Fruit fly (Drosophila melanogaster) whole organism, embryonic: ENCODE data around the gene Dhod.
A peak's percentile ranks its signal among the peaks of the same experiment; 100 is the strongest.

Experiments used
- Blimp-1 ChIP-seq: fragments of 200-800 bp; sonication (Bioruptor generic); optimal IDR thresholded peaks from 3 replicates; lab custom pipeline; 2018; ENCODE audit warnings: missing biosample characterization, missing genetic modification characterization, mild to moderate bottlenecking, moderate library complexity, missing genetic modification reagents
- CG10431 ChIP-seq: fragments of 200-800 bp; sonication (Bioruptor generic); optimal IDR thresholded peaks from 3 replicates; lab custom pipeline; 2018; ENCODE audit warnings: missing biosample characterization, mild to moderate bottlenecking, missing genetic modification characterization
- CG10462 ChIP-seq: fragments of 200-800 bp; sonication (Bioruptor generic); optimal IDR thresholded peaks from 2 replicates; lab custom pipeline; 2016; ENCODE audit warnings: missing biosample characterization, missing genetic modification characterization
- CG12155 ChIP-seq: fragments of 200-800 bp; sonication (Bioruptor generic); optimal IDR thresholded peaks from 3 replicates; lab custom pipeline; 2016; ENCODE audit warnings: missing biosample characterization, missing genetic modification characterization
- CG12236 ChIP-seq: fragments of 200-800 bp; sonication (Bioruptor generic); optimal IDR thresholded peaks from 2 replicates; lab custom pipeline; 2016; ENCODE audit warnings: missing biosample characterization, missing genetic modification characterization
- CG13287 ChIP-seq: fragments of 200-800 bp; sonication (Bioruptor generic); IDR thresholded peaks from 2 replicates; pipeline ENCODE4 v1.3.6; 2022; ENCODE audit warnings: missing biosample characterization, missing genetic modification characterization; ENCODE audit not compliant: partially characterized antibody
- CG15514 ChIP-seq: fragments of 200-800 bp; sonication (Bioruptor generic); optimal IDR thresholded peaks from 3 replicates; lab custom pipeline; 2017; ENCODE audit warnings: missing biosample characterization, missing genetic modification characterization, mild to moderate bottlenecking, moderate library complexity, missing genetic modification reagents
- CG18599 ChIP-seq: fragments of 200-800 bp; sonication (Bioruptor generic); optimal IDR thresholded peaks from 3 replicates; lab custom pipeline; 2017; ENCODE audit warnings: missing biosample characterization, missing genetic modification characterization, mild to moderate bottlenecking, moderate library complexity, missing genetic modification reagents
- CG2678 ChIP-seq: fragments of 200-800 bp; sonication (Bioruptor generic); optimal IDR thresholded peaks from 3 replicates; lab custom pipeline; 2019; ENCODE audit warnings: missing biosample characterization, mild to moderate bottlenecking, missing genetic modification characterization, moderate library complexity
- CG30020 ChIP-seq: fragments of 200-800 bp; optimal IDR thresholded peaks from 2 replicates; lab custom pipeline; 2019; ENCODE audit warnings: missing biosample characterization, mild to moderate bottlenecking, missing genetic modification characterization, moderate library complexity
- CG42726 ChIP-seq: fragments of 200-800 bp; sonication (Bioruptor generic); IDR thresholded peaks from 2 replicates; pipeline ENCODE4 v1.3.6; 2022; ENCODE audit warnings: missing biosample characterization, missing genetic modification characterization; ENCODE audit not compliant: partially characterized antibody
- CG4707 ChIP-seq: fragments of 200-800 bp; sonication (Bioruptor generic); optimal IDR thresholded peaks from 2 replicates; lab custom pipeline; 2018; ENCODE audit warnings: missing biosample characterization, mild to moderate bottlenecking, missing genetic modification characterization, moderate library complexity
- CG4820 ChIP-seq: fragments of 200-800 bp; sonication (Bioruptor generic); optimal IDR thresholded peaks from 3 replicates; lab custom pipeline; 2016; ENCODE audit warnings: missing biosample characterization, missing genetic modification characterization
- CG7745 ChIP-seq: fragments of 200-800 bp; sonication (Bioruptor generic); optimal IDR thresholded peaks from 2 replicates; lab custom pipeline; 2018; ENCODE audit warnings: missing biosample characterization, mild to moderate bottlenecking, missing genetic modification characterization, moderate library complexity
- CG7786 ChIP-seq: fragments of 200-800 bp; sonication (Bioruptor generic); optimal IDR thresholded peaks from 2 replicates; lab custom pipeline; 2016; ENCODE audit warnings: missing biosample characterization, missing genetic modification characterization
- CG7987 ChIP-seq: fragments of 200-800 bp; sonication (Bioruptor generic); optimal IDR thresholded peaks from 2 replicates; lab custom pipeline; 2018; ENCODE audit warnings: missing biosample characterization, mild to moderate bottlenecking, missing genetic modification characterization, moderate library complexity
- CG8388 ChIP-seq: fragments of 200-800 bp; sonication (Bioruptor generic); optimal IDR thresholded peaks from 2 replicates; lab custom pipeline; 2019; ENCODE audit warnings: missing biosample characterization, mild to moderate bottlenecking, missing genetic modification characterization, moderate library complexity
- Dip2 ChIP-seq: fragments of 200-800 bp; sonication (Bioruptor generic); IDR thresholded peaks from 2 replicates; pipeline ENCODE4 v1.3.6; 2022; ENCODE audit warnings: missing biosample characterization, missing genetic modification characterization
- Doc3 ChIP-seq: fragments of 200-800 bp; sonication (Bioruptor generic); IDR thresholded peaks from 3 replicates; pipeline ENCODE4 v1.3.6; 2022; ENCODE audit warnings: missing biosample characterization, missing genetic modification characterization; ENCODE audit not compliant: partially characterized antibody
- Dp ChIP-seq: fragments of 200-800 bp; sonication (Bioruptor generic); optimal IDR thresholded peaks from 2 replicates; lab custom pipeline; 2018; ENCODE audit warnings: missing biosample characterization, mild to moderate bottlenecking, missing genetic modification characterization, moderate library complexity
- Fer3 ChIP-seq: fragments of 200-800 bp; sonication (Bioruptor generic); optimal IDR thresholded peaks from 2 replicates; lab custom pipeline; 2018; ENCODE audit warnings: missing biosample characterization, mild to moderate bottlenecking, missing genetic modification characterization, moderate library complexity
- HmgZ ChIP-seq: fragments of 200-800 bp; sonication (Bioruptor generic); optimal IDR thresholded peaks from 2 replicates; lab custom pipeline; 2018; ENCODE audit warnings: missing biosample characterization, mild to moderate bottlenecking, missing genetic modification characterization
- MBD-R2 ChIP-seq: fragments of 200-800 bp; sonication (Bioruptor generic); IDR thresholded peaks from 2 replicates; pipeline ENCODE4 v1.3.6; 2022; ENCODE audit warnings: missing biosample characterization, missing genetic modification characterization
- MESR4 ChIP-seq: fragments of 200-800 bp; sonication (Bioruptor generic); optimal IDR thresholded peaks from 2 replicates; lab custom pipeline; 2018; ENCODE audit warnings: missing biosample characterization, mild to moderate bottlenecking, missing genetic modification characterization, moderate library complexity
- Mrtf ChIP-seq: fragments of 200-800 bp; sonication (Bioruptor generic); IDR thresholded peaks from 3 replicates; pipeline ENCODE4 v1.3.6; 2022; ENCODE audit warnings: missing biosample characterization, missing genetic modification characterization
- Side ChIP-seq: fragments of 200-800 bp; sonication (Bioruptor generic); optimal IDR thresholded peaks from 2 replicates; lab custom pipeline; 2016; ENCODE audit warnings: missing biosample characterization, missing genetic modification characterization
- Usf ChIP-seq: fragments of 200-800 bp; sonication (Bioruptor generic); optimal IDR thresholded peaks from 2 replicates; lab custom pipeline; 2017; ENCODE audit warnings: missing genotype, missing biosample characterization, missing genetic modification characterization
- Xrp1 ChIP-seq: fragments of 200-800 bp; sonication (Bioruptor generic); IDR thresholded peaks from 2 replicates; pipeline ENCODE4 v1.3.6; 2022; ENCODE audit warnings: missing biosample characterization, missing genetic modification characterization
- chinmo ChIP-seq: fragments of 200-800 bp; sonication (Bioruptor generic); IDR thresholded peaks from 4 replicates; pipeline ENCODE4 v1.3.6; 2022; ENCODE audit warnings: missing biosample characterization, missing genetic modification characterization; ENCODE audit not compliant: partially characterized antibody
- dpn ChIP-seq, 2 experiments: fragments of 200-800 bp; sonication (Bioruptor generic); optimal IDR thresholded peaks; 3 replicates each; lab custom pipeline; 2016; ENCODE audit warnings: missing biosample characterization in 2 of 2, missing genetic modification characterization in 2 of 2
- dysf ChIP-seq: fragments of 200-800 bp; sonication (Bioruptor generic); IDR thresholded peaks from 3 replicates; pipeline ENCODE4 v1.3.6; 2022; ENCODE audit warnings: missing biosample characterization, missing genetic modification characterization
- ftz-f1 ChIP-seq: fragments of 200-800 bp; sonication (Bioruptor generic); optimal IDR thresholded peaks from 2 replicates; lab custom pipeline; 2016; ENCODE audit warnings: missing biosample characterization, missing genetic modification characterization
- gem ChIP-seq: fragments of 200-800 bp; sonication (Bioruptor generic); optimal IDR thresholded peaks from 2 replicates; lab custom pipeline; 2019; ENCODE audit warnings: missing biosample characterization, mild to moderate bottlenecking, missing genetic modification characterization, moderate library complexity
- gfzf ChIP-seq: fragments of 200-800 bp; sonication (Bioruptor generic); optimal IDR thresholded peaks from 2 replicates; lab custom pipeline; 2016; ENCODE audit warnings: missing biosample characterization, mild to moderate bottlenecking, missing genetic modification characterization, moderate library complexity
- grau ChIP-seq: fragments of 200-800 bp; optimal IDR thresholded peaks from 3 replicates; lab custom pipeline; 2019; ENCODE audit warnings: missing biosample characterization, mild to moderate bottlenecking, missing genetic modification characterization, moderate library complexity
- gro ChIP-seq: fragments of 200-800 bp; sonication (Bioruptor generic); optimal IDR thresholded peaks from 2 replicates; lab custom pipeline; 2016; ENCODE audit warnings: missing biosample characterization, missing genetic modification characterization
- hbn ChIP-seq: fragments of 200-800 bp; sonication (Bioruptor generic); IDR thresholded peaks from 2 replicates; pipeline ENCODE4 v1.3.6; 2022; ENCODE audit warnings: missing biosample characterization, missing genetic modification characterization; ENCODE audit not compliant: partially characterized antibody
- ken ChIP-seq: fragments of 200-800 bp; sonication (Bioruptor generic); IDR thresholded peaks from 3 replicates; pipeline ENCODE4 v1.3.6; 2022; ENCODE audit warnings: missing biosample characterization, missing genetic modification characterization
- lab ChIP-seq: fragments of 200-800 bp; sonication (Bioruptor generic); optimal IDR thresholded peaks from 3 replicates; lab custom pipeline; 2017; ENCODE audit warnings: missing biosample characterization, missing genetic modification characterization, mild to moderate bottlenecking, moderate library complexity, missing genetic modification reagents
- lmd ChIP-seq: fragments of 200-800 bp; sonication (Bioruptor generic); IDR thresholded peaks from 2 replicates; pipeline ENCODE4 v1.3.6; 2022; ENCODE audit warnings: missing biosample characterization, missing genetic modification characterization
- p53 ChIP-seq: fragments of 200-800 bp; sonication (Bioruptor generic); optimal IDR thresholded peaks from 2 replicates; lab custom pipeline; 2016; ENCODE audit warnings: missing biosample characterization, missing genetic modification characterization
- peb ChIP-seq: fragments of 200-800 bp; sonication (Bioruptor generic); IDR thresholded peaks from 2 replicates; pipeline ENCODE4 v1.3.6; 2022; ENCODE audit warnings: missing biosample characterization, missing genetic modification characterization
- prd ChIP-seq, 3 experiments: fragments of >200 bp in 2 of 3; fragments of 200-800 bp in 1 of 3; sonication (Bioruptor generic) in 1 of 3; optimal IDR thresholded peaks in 2 of 3; IDR thresholded peaks in 1 of 3; 2 replicates in 2 of 3; 3 replicates in 1 of 3; pipeline versions ENCODE4 v1.3.6 to Lab custom; 2017 to 2022; ENCODE audit warnings: missing biosample characterization in 1 of 3, missing genetic modification characterization in 1 of 3
- pzg ChIP-seq: fragments of 200-800 bp; sonication (Bioruptor generic); optimal IDR thresholded peaks from 3 replicates; lab custom pipeline; 2018; ENCODE audit warnings: missing biosample characterization, mild to moderate bottlenecking, missing genetic modification characterization, moderate library complexity
- ranshi ChIP-seq: fragments of 200-800 bp; sonication (Bioruptor generic); IDR thresholded peaks from 2 replicates; pipeline ENCODE4 v1.3.6; 2022; ENCODE audit warnings: missing biosample characterization, missing genetic modification characterization
- run ChIP-seq: fragments of 200-800 bp; sonication (Bioruptor generic); optimal IDR thresholded peaks from 3 replicates; lab custom pipeline; 2018; ENCODE audit warnings: missing biosample characterization, mild to moderate bottlenecking, missing genetic modification characterization
- scrt ChIP-seq: fragments of 200-800 bp; sonication (Bioruptor generic); optimal IDR thresholded peaks from 2 replicates; lab custom pipeline; 2018; ENCODE audit warnings: missing biosample characterization, mild to moderate bottlenecking, missing genetic modification characterization, moderate library complexity

The Dhod gene

DNA sequence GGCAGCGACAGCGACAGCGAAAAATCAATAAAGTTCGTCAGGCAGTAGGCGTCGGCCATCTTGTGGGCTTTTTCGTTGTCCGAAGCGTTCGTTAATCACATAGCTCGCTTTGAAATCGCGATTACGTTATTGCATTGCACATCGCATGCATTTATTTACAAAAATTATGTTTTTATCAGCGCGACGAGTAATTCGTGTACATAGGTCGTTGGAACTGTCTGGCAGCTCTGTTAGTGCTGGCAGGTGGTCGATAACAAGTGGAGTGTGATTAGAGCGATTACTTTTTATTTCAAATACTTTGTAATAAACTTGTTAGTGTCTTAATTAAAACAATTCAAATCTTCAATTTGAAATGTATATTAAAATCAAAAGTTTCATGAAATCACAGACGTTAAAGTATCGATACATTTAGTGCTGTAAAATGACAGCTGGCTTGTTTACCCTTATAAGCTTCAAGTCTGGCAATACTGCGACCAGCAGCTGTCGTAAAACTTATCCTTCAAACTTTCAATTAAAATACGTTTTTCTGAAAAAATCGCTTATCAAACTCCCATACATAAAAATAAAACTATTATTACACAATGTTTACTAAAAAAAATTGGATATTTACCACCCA lies 11.1 kb upstream of the Dhod start, which contains the start of gene CG8032 (continued):
- TF ChIP-seq CG7745 (tag; lab: Kevin White, UChicago) (no peak), CG4820 (GFP tag; lab: Kevin White, UChicago) (peak; percentile 44), CG12155 (peak; percentile 76), prd (optimal IDR thresholded peaks at IDR 0.05; lab: Kevin White, UChicago) (no peak), prd (GFP tag; IDR thresholded peaks at IDR 0.05; lab: Robert Waterston, UW) (peak; percentile 35; the same call in 1 of the 3 replicates), Fer3 (peak; percentile 11), CG8388 (GFP tag; lab: Kevin White, UChicago) (peak; percentile 15), Blimp-1 (GFP tag; lab: Kevin White, UChicago) (peak; percentile 29), Usf (no peak), gfzf (GFP tag; lab: Kevin White, UChicago) (peak; percentile 6), CG13287 (GFP tag; lab: Robert Waterston, UW) (peak; percentile 80), CG4707 (no peak), MBD-R2 (GFP tag; lab: Robert Waterston, UW) (peak; percentile 48), grau (tag; lab: Kevin White, UChicago) (peak; percentile 50), HmgZ (tag; lab: Kevin White, UChicago) (peak; percentile 70), MESR4 (GFP tag; lab: Kevin White, UChicago) (peak; percentile 71), Mrtf (GFP tag; lab: Robert Waterston, UW) (0 out of 3 replicates have a peak, but pooled peaks have one; percentile 36), scrt (GFP tag; lab: Kevin White, UChicago) (no peak), Xrp1 (peak; percentile 13; the same call in 1 of the 2 replicates), Doc3 (GFP tag; lab: Robert Waterston, UW) (peak; percentile 65), chinmo (GFP tag; lab: Robert Waterston, UW) (0 out of 4 replicates have a peak, but pooled peaks have one; percentile 61), CG18599 (peak; percentile 7), run (tag; lab: Kevin White, UChicago) (no peak), Side (GFP tag; lab: Kevin White, UChicago) (peak; percentile 25), ranshi (no peak; the same call in 1 of the 2 replicates), dysf (GFP tag; lab: Robert Waterston, UW) (no peak), Dp (GFP tag; lab: Kevin White, UChicago) (peak; percentile 37), lab (peak; percentile 33), CG10462 (GFP tag; lab: Kevin White, UChicago) (peak; percentile 37), CG7786 (GFP tag; lab: Kevin White, UChicago) (peak; percentile 35), lmd (GFP tag; lab: Robert Waterston, UW) (peak; percentile 15; the same call in 1 of the 2 replicates), CG2678 (tag; lab: Kevin White, UChicago) (peak; percentile 43), gem (tag; lab: Kevin White, UChicago) (peak; percentile 51), peb (GFP tag; lab: Robert Waterston, UW) (0 out of 2 replicates have a peak, but pooled peaks have one; percentile 17), CG10431 (GFP tag; lab: Kevin White, UChicago) (no peak), CG12236 (GFP tag; lab: Kevin White, UChicago) (no peak), ken (GFP tag; lab: Robert Waterston, UW) (0 out of 3 replicates have a peak, but pooled peaks have one; percentile 4), CG15514 (GFP tag; lab: Kevin White, UChicago) (peak; percentile 54), dpn (GFP tag; optimal IDR thresholded peaks at IDR 0.05; lab: Kevin White, UChicago) (peak; percentile 52 to 62), gro (peak; percentile 42), CG42726 (GFP tag; lab: Robert Waterston, UW) (no peak), hbn (GFP tag; lab: Robert Waterston, UW) (peak; percentile 59), pzg (GFP tag; lab: Kevin White, UChicago) (peak; percentile 75), Dip2 (GFP tag; lab: Robert Waterston, UW) (no peak), CG30020 (tag; lab: Kevin White, UChicago) (peak; percentile 38), p53 (peak; percentile 32), ftz-f1 (GFP tag; lab: Kevin White, UChicago) (peak; percentile 37), CG7987 (GFP tag; lab: Kevin White, UChicago) (peak; percentile 9)
